Fruit fly (Drosophila melanogaster): ENCODE measurements around the gene CG14692.

The CG14692 gene

DNA sequence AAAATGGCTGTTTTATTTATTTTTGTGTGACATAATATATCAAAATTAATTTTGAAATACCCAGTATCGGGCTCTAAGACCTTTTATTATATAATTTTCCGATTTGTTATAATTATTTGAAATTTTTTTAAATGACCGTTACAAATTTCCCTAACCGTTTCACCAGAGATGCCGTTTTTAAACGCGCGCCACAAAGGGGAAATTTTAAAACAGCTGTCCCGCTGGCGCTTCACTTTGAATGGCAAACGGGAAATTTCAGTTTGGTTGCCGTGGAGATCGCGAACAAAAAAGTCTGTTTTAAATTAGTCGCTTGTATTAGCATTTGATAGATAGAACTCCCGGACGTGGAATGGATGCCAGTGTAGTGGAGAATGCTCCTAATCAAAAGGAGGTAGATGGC lies 11.3 kb upstream of the CG14692 start, which contains the start of the genes CG14693 and TTLL15 (continued):
- TF ChIP-seq Spps (tag; optimal IDR thresholded peaks at IDR 0.05): no peak
- TF ChIP-seq CrebB (tag; optimal IDR thresholded peaks at IDR 0.05): no peak
- TF ChIP-seq HmgZ (tag; optimal IDR thresholded peaks at IDR 0.05): no peak
- TF ChIP-seq CG9609 (GFP tag; optimal IDR thresholded peaks at IDR 0.05): no peak
- TF ChIP-seq zen (tag; optimal IDR thresholded peaks at IDR 0.05): no peak
- no peak for TF ChIP-seq disco-r (GFP tag; optimal IDR thresholded peaks at IDR 0.05)
- TF ChIP-seq MBD-R2 (GFP tag; IDR thresholded peaks at IDR 0.05): peak; percentile 23; the same call in 1 of the 2 replicates

DNA sequence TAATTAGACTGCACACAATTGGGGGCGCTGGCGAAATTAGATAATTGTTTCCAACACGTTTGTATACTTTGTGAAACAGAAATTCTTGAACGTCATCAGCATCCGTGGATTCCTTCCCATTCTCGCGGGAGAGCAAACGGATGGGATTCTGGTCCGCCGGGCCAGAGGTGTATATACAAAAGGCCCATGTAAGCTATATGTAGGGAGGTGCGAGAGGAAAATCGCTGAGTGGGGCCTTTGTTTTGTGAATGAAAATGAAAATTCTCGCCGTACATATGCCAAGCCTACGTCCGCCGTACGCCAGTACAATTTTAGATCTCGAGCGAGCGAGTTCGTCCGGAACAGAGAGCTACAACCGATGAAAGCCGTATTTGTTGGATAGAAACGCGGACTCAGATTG lies 11.2 kb downstream of the CG14692 start, which contains the start of gene CG14687:
Gene CG14687 (plus strand): TSS at position 301 of the 400 bp plus-strand sequence.
- peak in 1 of 2 experiments; percentile 75 for TF ChIP-seq Pdp1 (GFP tag; optimal IDR thresholded peaks at IDR 0.05)
- peak; percentile 15; the same call in 1 of the 3 replicates for TF ChIP-seq CG2199 (GFP tag; IDR thresholded peaks at IDR 0.05)
- peak; percentile 74 for TF ChIP-seq CG12769 (tag; optimal IDR thresholded peaks at IDR 0.05)
- TF ChIP-seq seq (GFP tag; IDR thresholded peaks at IDR 0.05): no peak
- no peak for TF ChIP-seq CG6854 (GFP tag; optimal IDR thresholded peaks at IDR 0.05)

DNA sequence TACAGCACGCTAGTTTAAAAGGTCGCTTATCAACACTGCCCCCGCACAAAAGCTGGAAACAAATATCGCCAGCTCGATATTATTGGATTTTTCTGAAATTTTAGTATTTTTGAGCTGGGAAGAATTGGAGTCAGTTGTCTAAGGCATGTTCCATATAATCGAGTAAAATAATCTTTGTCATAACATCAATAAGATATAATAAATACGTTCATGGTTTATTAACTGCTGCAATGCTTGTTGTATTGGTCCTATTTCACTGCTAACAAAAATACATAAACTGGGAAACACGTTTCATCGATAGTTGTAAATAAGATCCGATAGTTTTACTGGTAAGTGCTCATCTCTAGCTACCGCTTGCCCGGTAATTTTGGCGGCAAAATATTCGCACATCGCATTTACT lies 15.6 kb downstream of the CG14692 start, which contains the start of the genes Art1 and Mcm5:
Gene Art1 (minus strand): TSS at position 41 of the 400 bp plus-strand sequence.
Gene Mcm5 (plus strand): TSS at position 339 of the 400 bp plus-strand sequence.
- TF ChIP-seq CG3065 (GFP tag; optimal IDR thresholded peaks at IDR 0.05) (no peak), Dp (GFP tag; optimal IDR thresholded peaks at IDR 0.05) (peak; percentile 77), CG14860 (GFP tag; IDR thresholded peaks at IDR 0.05; ENCODE audit: partially characterized antibody) (peak; percentile 90), Abd-B (GFP tag; optimal IDR thresholded peaks at IDR 0.05) (peak; percentile 51), row (GFP tag; IDR thresholded peaks at IDR 0.05) (peak; percentile 83), esg (GFP tag; conservative IDR thresholded peaks at IDR 0.05) (no peak), HLH3B (GFP tag; IDR thresholded peaks at IDR 0.05) (no peak), nmo (GFP tag; optimal IDR thresholded peaks at IDR 0.05) (peak; percentile 79), NfI (GFP tag; optimal IDR thresholded peaks at IDR 0.05) (peak; percentile 33), her (GFP tag; optimal IDR thresholded peaks at IDR 0.05) (no peak), Vsx1 (GFP tag; optimal IDR thresholded peaks at IDR 0.05) (no peak), TFAM (GFP tag; optimal IDR thresholded peaks at IDR 0.05) (no peak), ATbp (GFP tag; optimal IDR thresholded peaks at IDR 0.05) (no peak), CG12104 (GFP tag; optimal IDR thresholded peaks at IDR 0.05) (peak; percentile 30), cas (GFP tag; IDR thresholded peaks at IDR 0.05) (no peak), CG8388 (GFP tag; optimal IDR thresholded peaks at IDR 0.05) (no peak), Hr51 (GFP tag; optimal IDR thresholded peaks at IDR 0.05) (peak in 1 of 2 experiments; percentile 28), fu2 (GFP tag; optimal IDR thresholded peaks at IDR 0.05) (peak; percentile 34), CG12391 (tag; optimal IDR thresholded peaks at IDR 0.05) (peak; percentile 51), CG12942 (GFP tag; optimal IDR thresholded peaks at IDR 0.05) (no peak), B-H1 (GFP tag; IDR thresholded peaks at IDR 0.05) (no peak), CG6254 (GFP tag; optimal IDR thresholded peaks at IDR 0.05) (no peak), CG32532 (GFP tag; IDR thresholded peaks at IDR 0.05) (peak; percentile 12; the same call in 1 of the 2 replicates), CG11085 (GFP tag; IDR thresholded peaks at IDR 0.05) (no peak), YL-1 (GFP tag; optimal IDR thresholded peaks at IDR 0.05) (peak; percentile 64), org-1 (GFP tag; optimal IDR thresholded peaks at IDR 0.05) (no peak), otp (GFP tag; IDR thresholded peaks at IDR 0.05) (no peak), grau (tag; optimal IDR thresholded peaks at IDR 0.05) (peak; percentile 48), sc (optimal IDR thresholded peaks at IDR 0.05) (no peak), sc (GFP tag; optimal IDR thresholded peaks at IDR 0.05) (no peak), sisA (GFP tag; IDR thresholded peaks at IDR 0.05) (no peak), CG17359 (tag; optimal IDR thresholded peaks at IDR 0.05) (no peak), jing (GFP tag; optimal IDR thresholded peaks at IDR 0.05) (no peak), Fer1 (GFP tag; optimal IDR thresholded peaks at IDR 0.05) (no peak), CG12236 (GFP tag; optimal IDR thresholded peaks at IDR 0.05) (no peak), Camta (GFP tag; optimal IDR thresholded peaks at IDR 0.05) (peak; percentile 33)
